Fruit fly (Drosophila melanogaster) whole organism, embryonic: Measurements from ENCODE around the gene CG31637.
A peak's percentile ranks its signal among the peaks of the same experiment; 100 is the strongest.

Source experiments
- BEAF-32 ChIP-seq: fragments of 200-800 bp; sonication (Bioruptor generic); optimal IDR thresholded peaks from 3 replicates; lab custom pipeline; 2017; ENCODE audit warnings: missing biosample characterization, missing genetic modification characterization, mild to moderate bottlenecking, moderate library complexity, missing genetic modification reagents
- CG1024 ChIP-seq: fragments of 200-800 bp; sonication (Bioruptor generic); IDR thresholded peaks from 2 replicates; pipeline ENCODE4 v1.3.6; 2022; ENCODE audit warnings: missing biosample characterization, missing genetic modification characterization
- CG11398 ChIP-seq: fragments of 200-800 bp; sonication (Bioruptor generic); optimal IDR thresholded peaks from 2 replicates; lab custom pipeline; 2016; ENCODE audit warnings: missing biosample characterization, missing genetic modification characterization
- CG12155 ChIP-seq: fragments of 200-800 bp; sonication (Bioruptor generic); optimal IDR thresholded peaks from 3 replicates; lab custom pipeline; 2016; ENCODE audit warnings: missing biosample characterization, missing genetic modification characterization
- CG12942 ChIP-seq: fragments of 200-800 bp; sonication (Bioruptor generic); optimal IDR thresholded peaks from 3 replicates; lab custom pipeline; 2016; ENCODE audit warnings: missing biosample characterization, missing genetic modification characterization
- CG13775 ChIP-seq: fragments of 200-800 bp; sonication (Bioruptor generic); optimal IDR thresholded peaks from 3 replicates; lab custom pipeline; 2017; ENCODE audit warnings: missing biosample characterization, mild to moderate bottlenecking, missing genetic modification characterization
- CG14014 ChIP-seq: fragments of 200-800 bp; sonication (Bioruptor generic); IDR thresholded peaks from 2 replicates; pipeline ENCODE4 v1.3.6; 2022; ENCODE audit warnings: missing biosample characterization, missing genetic modification characterization
- CG1602 ChIP-seq: fragments of 200-800 bp; sonication (Bioruptor generic); optimal IDR thresholded peaks from 3 replicates; lab custom pipeline; 2016; ENCODE audit warnings: missing biosample characterization, missing genetic modification characterization
- CG1647 ChIP-seq: fragments of 200-800 bp; sonication (Bioruptor generic); optimal IDR thresholded peaks from 3 replicates; lab custom pipeline; 2016; ENCODE audit warnings: missing biosample characterization, missing genetic modification characterization
- CG17829 ChIP-seq: fragments of 200-800 bp; optimal IDR thresholded peaks from 2 replicates; lab custom pipeline; 2019; ENCODE audit warnings: missing biosample characterization, mild to moderate bottlenecking, missing genetic modification characterization, moderate library complexity
- CG2116 ChIP-seq: fragments of 200-800 bp; sonication (Bioruptor generic); optimal IDR thresholded peaks from 3 replicates; lab custom pipeline; 2018; ENCODE audit warnings: missing biosample characterization, mild to moderate bottlenecking, missing genetic modification characterization
- CG30020 ChIP-seq: fragments of 200-800 bp; optimal IDR thresholded peaks from 2 replicates; lab custom pipeline; 2019; ENCODE audit warnings: missing biosample characterization, mild to moderate bottlenecking, missing genetic modification characterization, moderate library complexity
- CG32772 ChIP-seq: fragments of 200-800 bp; sonication (Bioruptor generic); IDR thresholded peaks from 2 replicates; pipeline ENCODE4 v1.3.6; 2022; ENCODE audit warnings: missing biosample characterization, missing genetic modification characterization
- CG3281 ChIP-seq: fragments of 200-800 bp; sonication (Bioruptor generic); optimal IDR thresholded peaks from 3 replicates; lab custom pipeline; 2017; ENCODE audit warnings: missing biosample characterization, mild to moderate bottlenecking, missing genetic modification characterization
- CG4730 ChIP-seq: fragments of 200-800 bp; sonication (Bioruptor generic); IDR thresholded peaks from 2 replicates; pipeline ENCODE4 v1.3.6; 2022; ENCODE audit warnings: missing biosample characterization, missing genetic modification characterization
- CG6765 ChIP-seq: fragments of 200-800 bp; sonication (Bioruptor generic); optimal IDR thresholded peaks from 3 replicates; lab custom pipeline; 2017; ENCODE audit warnings: missing biosample characterization, mild to moderate bottlenecking, missing genetic modification characterization
- CG7372 ChIP-seq: fragments of 200-800 bp; sonication (Bioruptor generic); IDR thresholded peaks from 2 replicates; pipeline ENCODE4 v1.3.6; 2022; ENCODE audit warnings: missing biosample characterization, missing genetic modification characterization
- CG7745 ChIP-seq: fragments of 200-800 bp; sonication (Bioruptor generic); optimal IDR thresholded peaks from 2 replicates; lab custom pipeline; 2018; ENCODE audit warnings: missing biosample characterization, mild to moderate bottlenecking, missing genetic modification characterization, moderate library complexity
- CG8359 ChIP-seq: fragments of 200-800 bp; sonication (Bioruptor generic); optimal IDR thresholded peaks from 2 replicates; lab custom pipeline; 2017; ENCODE audit warnings: missing biosample characterization, mild to moderate bottlenecking, missing genetic modification characterization, borderline replicate concordance
- Camta ChIP-seq: fragments of 200-800 bp; sonication (Bioruptor generic); optimal IDR thresholded peaks from 2 replicates; lab custom pipeline; 2016; ENCODE audit warnings: missing biosample characterization, missing genetic modification characterization
- Dbx ChIP-seq: fragments of 200-800 bp; sonication (Bioruptor generic); IDR thresholded peaks from 3 replicates; pipeline ENCODE4 v1.3.6; 2022; ENCODE audit warnings: missing biosample characterization, missing genetic modification characterization
- Doc3 ChIP-seq: fragments of 200-800 bp; sonication (Bioruptor generic); IDR thresholded peaks from 3 replicates; pipeline ENCODE4 v1.3.6; 2022; ENCODE audit warnings: missing biosample characterization, missing genetic modification characterization; ENCODE audit not compliant: partially characterized antibody
- Elba2 ChIP-seq: fragments of 200-800 bp; sonication (Bioruptor generic); optimal IDR thresholded peaks from 3 replicates; lab custom pipeline; 2016; ENCODE audit warnings: missing biosample characterization, missing genetic modification characterization
- Fer1 ChIP-seq: fragments of 200-800 bp; sonication (Bioruptor generic); optimal IDR thresholded peaks from 2 replicates; lab custom pipeline; 2017; ENCODE audit warnings: missing biosample characterization, mild to moderate bottlenecking, missing genetic modification characterization
- Fer3 ChIP-seq: fragments of 200-800 bp; sonication (Bioruptor generic); optimal IDR thresholded peaks from 2 replicates; lab custom pipeline; 2018; ENCODE audit warnings: missing biosample characterization, mild to moderate bottlenecking, missing genetic modification characterization, moderate library complexity
- HLH4C ChIP-seq: fragments of 200-800 bp; sonication (Bioruptor generic); IDR thresholded peaks from 3 replicates; pipeline ENCODE4 v1.3.6; 2022; ENCODE audit warnings: missing biosample characterization, missing genetic modification characterization; ENCODE audit not compliant: partially characterized antibody
- Kr ChIP-seq: fragments of 200-800 bp; sonication (Bioruptor generic); optimal IDR thresholded peaks from 2 replicates; lab custom pipeline; 2017; ENCODE audit warnings: missing biosample characterization, mild to moderate bottlenecking, missing genetic modification characterization
- Lhr ChIP-seq: fragments of 200-800 bp; sonication (Bioruptor generic); optimal IDR thresholded peaks from 3 replicates; lab custom pipeline; 2017; ENCODE audit warnings: mild to moderate bottlenecking, missing biosample characterization, missing genetic modification reagents, missing genetic modification characterization
- Optix ChIP-seq: fragments of 200-800 bp; sonication (Bioruptor generic); IDR thresholded peaks from 3 replicates; pipeline ENCODE4 v1.3.6; 2022; ENCODE audit warnings: missing biosample characterization, missing genetic modification characterization
- Stat92E ChIP-seq, 3 experiments: fragments of >200 bp in 2 of 3; fragments of 200-800 bp in 1 of 3; sonication (Bioruptor generic) in 1 of 3; optimal IDR thresholded peaks; 2 replicates each; lab custom pipeline; 2017 to 2019; ENCODE audit warnings: missing biosample characterization in 3 of 3, missing genetic modification characterization in 3 of 3, mild to moderate bottlenecking in 1 of 3, moderate library complexity in 1 of 3
- TFAM ChIP-seq: fragments of 200-800 bp; sonication (Bioruptor generic); optimal IDR thresholded peaks from 2 replicates; lab custom pipeline; 2017; ENCODE audit warnings: missing biosample characterization, missing genetic modification characterization, inconsistent platforms
- Xbp1 ChIP-seq: fragments of 200-800 bp; sonication (Bioruptor generic); optimal IDR thresholded peaks from 3 replicates; lab custom pipeline; 2016; ENCODE audit warnings: missing biosample characterization, mild to moderate bottlenecking, missing genetic modification characterization
- Xrp1 ChIP-seq: fragments of 200-800 bp; sonication (Bioruptor generic); IDR thresholded peaks from 2 replicates; pipeline ENCODE4 v1.3.6; 2022; ENCODE audit warnings: missing biosample characterization, missing genetic modification characterization
- ac ChIP-seq: fragments of 200-800 bp; sonication (Bioruptor generic); optimal IDR thresholded peaks from 3 replicates; lab custom pipeline; 2017; ENCODE audit warnings: missing biosample characterization, mild to moderate bottlenecking, missing genetic modification characterization
- fd96Cb ChIP-seq: fragments of 200-800 bp; sonication (Bioruptor generic); optimal IDR thresholded peaks from 2 replicates; lab custom pipeline; 2018; ENCODE audit warnings: missing biosample characterization, mild to moderate bottlenecking, missing genetic modification characterization, moderate library complexity
- gcm2 ChIP-seq: fragments of 200-800 bp; sonication (Bioruptor generic); optimal IDR thresholded peaks from 2 replicates; lab custom pipeline; 2016; ENCODE audit warnings: missing biosample characterization, missing genetic modification characterization
- jumu ChIP-seq: fragments of 200-800 bp; sonication (Bioruptor generic); optimal IDR thresholded peaks from 3 replicates; lab custom pipeline; 2016; ENCODE audit warnings: missing biosample characterization, missing genetic modification characterization
- onecut ChIP-seq: fragments of 200-800 bp; sonication (Bioruptor generic); IDR thresholded peaks from 2 replicates; pipeline ENCODE4 v1.3.6; 2022; ENCODE audit warnings: missing biosample characterization, missing genetic modification characterization
- pum ChIP-seq: fragments of 200-800 bp; sonication (Bioruptor generic); optimal IDR thresholded peaks from 2 replicates; lab custom pipeline; 2016; ENCODE audit warnings: missing biosample characterization, missing genetic modification characterization
- ranshi ChIP-seq: fragments of 200-800 bp; sonication (Bioruptor generic); IDR thresholded peaks from 2 replicates; pipeline ENCODE4 v1.3.6; 2022; ENCODE audit warnings: missing biosample characterization, missing genetic modification characterization
- scrt ChIP-seq: fragments of 200-800 bp; sonication (Bioruptor generic); optimal IDR thresholded peaks from 2 replicates; lab custom pipeline; 2018; ENCODE audit warnings: missing biosample characterization, mild to moderate bottlenecking, missing genetic modification characterization, moderate library complexity
- sim ChIP-seq: fragments of 200-800 bp; sonication (Bioruptor generic); IDR thresholded peaks from 2 replicates; pipeline ENCODE4 v1.3.6; 2022; ENCODE audit warnings: missing biosample characterization, missing genetic modification characterization
- sob ChIP-seq: fragments of 200-800 bp; sonication (Bioruptor generic); IDR thresholded peaks from 2 replicates; pipeline ENCODE4 v1.3.6; 2022; ENCODE audit warnings: missing biosample characterization, missing genetic modification characterization
- trem ChIP-seq: fragments of 200-800 bp; optimal IDR thresholded peaks from 3 replicates; lab custom pipeline; 2019; ENCODE audit warnings: missing biosample characterization, mild to moderate bottlenecking, missing genetic modification characterization, moderate library complexity
- tup ChIP-seq: fragments of 200-800 bp; sonication (Bioruptor generic); optimal IDR thresholded peaks from 2 replicates; lab custom pipeline; 2016; ENCODE audit warnings: missing biosample characterization, mild to moderate bottlenecking, missing genetic modification characterization, moderate library complexity
- unc-4 ChIP-seq: fragments of 200-800 bp; sonication (Bioruptor generic); IDR thresholded peaks from 2 replicates; pipeline ENCODE4 v1.3.6; 2022; ENCODE audit warnings: missing biosample characterization, missing genetic modification characterization; ENCODE audit not compliant: partially characterized antibody
- zen ChIP-seq: fragments of 200-800 bp; sonication (Bioruptor generic); optimal IDR thresholded peaks from 3 replicates; lab custom pipeline; 2018; ENCODE audit warnings: missing biosample characterization, mild to moderate bottlenecking, missing genetic modification characterization, moderate library complexity

Gene CG31637

DNA sequence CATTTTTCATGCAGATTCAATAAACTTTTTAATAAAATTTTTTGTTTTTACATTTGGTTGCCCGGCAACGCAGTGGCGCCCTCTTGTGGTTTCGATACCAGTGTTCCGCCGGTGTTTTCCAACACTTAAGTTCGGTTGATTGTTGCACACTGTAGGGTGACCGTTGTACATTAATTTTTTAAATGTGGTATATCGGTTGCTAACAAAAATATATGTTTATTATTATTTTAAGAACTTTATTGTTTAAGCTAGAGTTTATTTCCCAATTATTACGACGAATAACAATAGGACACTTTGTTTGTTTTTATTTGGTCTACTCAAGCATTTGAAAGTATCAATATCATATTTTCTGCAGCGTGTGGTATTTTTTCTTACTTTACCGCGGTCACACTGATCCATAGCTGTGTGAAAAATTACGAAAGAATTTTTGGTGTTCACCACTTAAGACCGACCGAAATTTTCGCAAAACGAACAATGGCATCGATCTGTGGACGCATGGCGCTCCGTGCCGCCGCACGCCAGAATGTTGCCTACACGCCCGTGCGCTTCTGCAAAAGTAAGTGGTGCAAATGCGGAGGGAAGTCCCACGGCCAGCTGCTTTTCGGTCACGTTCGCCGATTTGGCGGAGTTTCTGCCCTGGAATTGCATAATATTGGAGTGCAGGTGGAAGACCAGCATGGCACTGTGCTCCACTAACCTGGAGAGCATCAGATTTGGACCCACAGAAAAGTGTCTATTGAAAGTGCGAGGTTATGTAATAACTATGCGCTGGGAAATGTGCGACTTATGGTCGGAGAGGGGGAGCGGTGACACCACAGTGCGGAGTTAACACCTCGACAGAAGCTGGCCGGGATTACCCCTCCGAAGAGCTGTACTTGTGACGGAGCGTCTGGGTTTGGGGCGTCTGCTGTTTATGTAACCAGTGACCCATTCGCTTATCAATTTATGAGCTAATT, 59.3 kb downstream of the CG31637 start, which contains the start of the genes IFT52 and COX5B (continued):
- peak; percentile 49; the same call in 1 of the 3 replicates for TF ChIP-seq Doc3 (GFP tag; lab: Robert Waterston, UW)
- TF ChIP-seq CG30020 (tag; lab: Kevin White, UChicago) = peak; percentile 46
- no peak for TF ChIP-seq CG4730 (GFP tag; lab: Robert Waterston, UW)
- peak in 1 of 3 experiments; percentile 31 for TF ChIP-seq Stat92E (GFP tag; optimal IDR thresholded peaks at IDR 0.05; lab: Kevin White, UChicago)
- peak; percentile 17; the same call in 1 of the 2 replicates for TF ChIP-seq CG7372 (GFP tag; lab: Robert Waterston, UW)
- TF ChIP-seq CG14014 (GFP tag; lab: Robert Waterston, UW) = 0 out of 2 replicates have a peak, but pooled peaks have one; percentile 38
- peak; percentile 71 for TF ChIP-seq CG32772 (GFP tag; lab: Robert Waterston, UW)
- peak; percentile 72 for TF ChIP-seq tup (GFP tag; lab: Kevin White, UChicago)
- peak; percentile 56 for TF ChIP-seq Camta (GFP tag; lab: Kevin White, UChicago)
- no peak for TF ChIP-seq Optix (GFP tag; lab: Robert Waterston, UW)
- peak; percentile 77 for TF ChIP-seq CG1647
- peak; percentile 75 for TF ChIP-seq CG17829 (tag; lab: Kevin White, UChicago)
- no peak for TF ChIP-seq CG8359 (GFP tag; lab: Kevin White, UChicago)
- peak; percentile 57 for TF ChIP-seq onecut (GFP tag; lab: Robert Waterston, UW)
- peak; percentile 87 for TF ChIP-seq Dbx (GFP tag; lab: Robert Waterston, UW)
- TF ChIP-seq sob = peak; percentile 88
- no peak; the same call in 2 of the 3 replicates for TF ChIP-seq HLH4C
- peak; percentile 47; the same call in 1 of the 2 replicates for TF ChIP-seq unc-4 (GFP tag; lab: Robert Waterston, UW)
- TF ChIP-seq CG12155 (GFP tag; lab: Kevin White, UChicago) = peak; percentile 71
- peak; percentile 89 for TF ChIP-seq Elba2
- peak; percentile 87 for TF ChIP-seq Xbp1 (GFP tag; lab: Kevin White, UChicago)
- TF ChIP-seq CG6765 (GFP tag; lab: Kevin White, UChicago) = no peak
- peak; percentile 52 for TF ChIP-seq CG3281 (GFP tag; lab: Kevin White, UChicago)
- no peak for TF ChIP-seq TFAM
- TF ChIP-seq CG7745 (tag; lab: Kevin White, UChicago) = no peak
- TF ChIP-seq CG11398 (GFP tag; lab: Kevin White, UChicago) = peak; percentile 27
- TF ChIP-seq CG1602 (GFP tag; lab: Kevin White, UChicago) = peak; percentile 10
- TF ChIP-seq Lhr = peak; percentile 91
- peak; percentile 66 for TF ChIP-seq pum (GFP tag; lab: Kevin White, UChicago)
- peak; percentile 93 for TF ChIP-seq ranshi (GFP tag; lab: Robert Waterston, UW)
- TF ChIP-seq Xrp1 (GFP tag; lab: Robert Waterston, UW) = peak; percentile 48; the same call in 1 of the 2 replicates
- TF ChIP-seq trem = peak; percentile 82
- peak; percentile 50 for TF ChIP-seq zen (tag; lab: Kevin White, UChicago)
- TF ChIP-seq BEAF-32 (GFP tag; lab: Kevin White, UChicago) = peak; percentile 62
- TF ChIP-seq fd96Cb (tag; lab: Kevin White, UChicago) = peak; percentile 33
- TF ChIP-seq CG12942 = peak; percentile 46
- peak; percentile 64 for TF ChIP-seq CG2116 (GFP tag; lab: Kevin White, UChicago)
- TF ChIP-seq sim (GFP tag; lab: Robert Waterston, UW) = no peak
- TF ChIP-seq gcm2 (GFP tag; lab: Kevin White, UChicago) = no peak
- peak; percentile 52 for TF ChIP-seq Fer3 (tag; lab: Kevin White, UChicago)
- TF ChIP-seq CG1024 (GFP tag; lab: Robert Waterston, UW) = peak; percentile 48; the same call in 1 of the 2 replicates
- peak; percentile 52 for TF ChIP-seq Fer1
- peak; percentile 69 for TF ChIP-seq scrt (GFP tag; lab: Kevin White, UChicago)
- TF ChIP-seq CG13775 = peak; percentile 41
- TF ChIP-seq jumu = peak; percentile 77
- no peak for TF ChIP-seq Kr
- TF ChIP-seq ac (GFP tag; lab: Kevin White, UChicago) = no peak
